Worm (Caenorhabditis elegans): ENCODE data around the gene nhr-146.

DNA sequence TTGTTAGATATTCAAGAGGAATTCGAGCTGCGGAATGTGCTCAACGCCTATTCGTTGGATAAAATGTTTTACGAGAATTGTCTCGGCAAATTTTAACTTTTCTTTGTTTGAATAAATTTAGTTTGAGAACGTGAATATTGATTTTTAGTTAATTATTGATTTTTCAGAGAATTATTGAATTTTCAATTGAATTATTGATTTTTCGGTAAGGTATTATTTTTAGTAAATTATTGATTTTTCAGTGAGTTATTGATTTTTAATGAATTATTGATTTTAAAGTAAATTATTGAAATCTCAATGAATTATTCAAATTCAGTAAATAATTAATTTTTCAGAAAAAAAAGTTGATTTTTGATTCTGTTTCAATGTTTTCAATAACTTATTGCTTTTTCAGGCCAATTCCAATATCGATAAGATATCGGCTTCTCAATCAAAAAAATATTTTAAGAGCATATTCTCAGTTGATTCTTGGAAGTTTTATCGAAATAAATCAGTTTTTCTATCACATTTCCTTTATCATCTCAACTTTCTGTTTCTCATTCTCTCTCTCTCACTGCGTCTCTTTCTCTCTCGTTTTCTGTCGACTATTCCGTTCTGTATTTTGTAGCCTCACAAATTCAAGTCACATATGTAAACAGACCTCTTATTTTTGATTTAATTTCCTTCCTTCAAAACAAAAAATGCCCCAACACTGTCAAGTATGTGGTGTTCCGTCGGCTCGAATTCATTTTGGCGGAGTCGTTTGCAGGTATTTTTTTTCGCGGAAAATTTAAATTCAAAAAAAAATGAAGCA lies 6.9 kb upstream of the nhr-146 start, which contains the start of gene nhr-92:
- peak; percentile 34 for TF ChIP-seq pha-4 (tag; optimal IDR thresholded peaks at IDR 0.05)
- TF ChIP-seq nhr-12 (tag; optimal IDR thresholded peaks at IDR 0.05) = no peak
- no peak for TF ChIP-seq ztf-11 (tag; optimal IDR thresholded peaks at IDR 0.05)
- TF ChIP-seq nhr-25 (tag; optimal IDR thresholded peaks at IDR 0.05) = no peak
- TF ChIP-seq mdl-1 (tag; optimal IDR thresholded peaks at IDR 0.05) = no peak
- TF ChIP-seq zag-1 (tag; optimal IDR thresholded peaks at IDR 0.05) = no peak
- TF ChIP-seq mml-1 (tag; optimal IDR thresholded peaks at IDR 0.05) = no peak

Measured in whole organism, L3 larva.